Worm (Caenorhabditis elegans) whole organism, early embryonic: Measurements from ENCODE around the gene dyf-6.

Experiments used
- F13C5.2 ChIP-seq: sonication (generic microtip); optimal IDR thresholded peaks from 2 replicates; lab custom pipeline; 2017; ENCODE audit warnings: mild to moderate bottlenecking, missing genetic modification characterization, inconsistent platforms, missing compliant biosample characterization
- aly-1 ChIP-seq: sonication (generic microtip); optimal IDR thresholded peaks from 2 replicates; lab custom pipeline; 2016; ENCODE audit warnings: missing genetic modification characterization, missing compliant biosample characterization
- ama-1 ChIP-seq: fragments of 150-350 bp; optimal IDR thresholded peaks from 2 replicates; lab custom pipeline; 2014
- ets-7 ChIP-seq: sonication (generic microtip); optimal IDR thresholded peaks from 2 replicates; lab custom pipeline; 2016; ENCODE audit warnings: missing genotype, missing genetic modification characterization, missing compliant biosample characterization
- flt-1 ChIP-seq: fragments of 200-800 bp; sonication (Bioruptor generic); IDR thresholded peaks from 2 replicates; pipeline ENCODE4 v1.3.6; 2022; ENCODE audit warnings: missing genetic modification characterization, missing compliant biosample characterization
- hmbx-1 ChIP-seq: sonication (generic microtip); optimal IDR thresholded peaks from 2 replicates; lab custom pipeline; 2016; ENCODE audit warnings: mild to moderate bottlenecking, missing genetic modification characterization, missing compliant biosample characterization
- hmg-4 ChIP-seq: fragments of 200-800 bp; sonication (Bioruptor generic); optimal IDR thresholded peaks from 2 replicates; lab custom pipeline; 2018; ENCODE audit warnings: mild to moderate bottlenecking, missing genetic modification characterization, missing compliant biosample characterization
- pes-1 ChIP-seq: fragments of 200-800 bp; sonication (Bioruptor generic); IDR thresholded peaks from 2 replicates; pipeline ENCODE4 v1.3.6; 2022; ENCODE audit warnings: missing genetic modification reagents, missing genetic modification characterization, missing compliant biosample characterization
- sea-1 ChIP-seq: fragments of 200-800 bp; sonication (Bioruptor generic); conservative IDR thresholded peaks from 2 replicates; pipeline ENCODE4 v1.3.6; 2022; ENCODE audit warnings: missing genetic modification characterization, missing compliant biosample characterization
- tbx-11 ChIP-seq: fragments of 200-800 bp; sonication (Bioruptor generic); IDR thresholded peaks from 2 replicates; pipeline ENCODE4 v1.3.6; 2022; ENCODE audit warnings: missing genetic modification characterization, missing compliant biosample characterization
- tbx-37 ChIP-seq: fragments of 200-800 bp; sonication (Bioruptor generic); conservative IDR thresholded peaks from 2 replicates; pipeline ENCODE4 v1.3.6; 2022; ENCODE audit warnings: missing genetic modification reagents, missing genetic modification characterization, missing compliant biosample characterization

ce11 chrX:10422714-10423113 is 36.4 kb upstream of the dyf-6 start:
- TF ChIP-seq flt-1 (GFP tag; lab: Robert Waterston, UW) (no peak), F13C5.2 (tag; lab: Kevin White, UChicago) (no peak), ama-1 (lab: Kevin White, UChicago) (no peak), ets-7 (no peak), aly-1 (tag; lab: Kevin White, UChicago) (no peak), hmg-4 (no peak), hmbx-1 (tag; lab: Kevin White, UChicago) (no peak), sea-1 (GFP tag; lab: Robert Waterston, UW) (no peak), pes-1 (GFP tag; lab: Robert Waterston, UW) (no peak), tbx-37 (GFP tag; lab: Robert Waterston, UW) (no peak), tbx-11 (no peak)
